Fruit fly (Drosophila melanogaster): ENCODE data around the gene Ugt35E1.

Ugt35E1 gene

dm6 chr3R:11208766-11209331, 43.0 kb upstream of the Ugt35E1 start:
- no peak for TF ChIP-seq CG15710 (tag; optimal IDR thresholded peaks at IDR 0.05)
- peak; percentile 42 for TF ChIP-seq EcR (GFP tag; optimal IDR thresholded peaks at IDR 0.05)
- no peak for TF ChIP-seq CG32121 (GFP tag; IDR thresholded peaks at IDR 0.05)

- TF ChIP-seq CG9948 (tag; optimal IDR thresholded peaks at IDR 0.05) (peak; percentile 50), CG13204 (GFP tag; optimal IDR thresholded peaks at IDR 0.05) (no peak), Ets98B (GFP tag; IDR thresholded peaks at IDR 0.05) (peak; percentile 57; the same call in 1 of the 2 replicates), rn (GFP tag; IDR thresholded peaks at IDR 0.05) (no peak), CG15710 (tag; optimal IDR thresholded peaks at IDR 0.05) (peak; percentile 49), EcR (GFP tag; optimal IDR thresholded peaks at IDR 0.05) (no peak), CG4496 (GFP tag; IDR thresholded peaks at IDR 0.05) (peak; percentile 65; the same call in 2 of the 3 replicates), Snoo (tag; optimal IDR thresholded peaks at IDR 0.05) (peak; percentile 62), Pif1B (GFP tag; optimal IDR thresholded peaks at IDR 0.05) (peak; percentile 80), gl (tag; optimal IDR thresholded peaks at IDR 0.05) (no peak), D1 (tag; optimal IDR thresholded peaks at IDR 0.05) (no peak), CG34367 (tag; optimal IDR thresholded peaks at IDR 0.05) (peak; percentile 24), fd96Ca (GFP tag; IDR thresholded peaks at IDR 0.05) (peak; percentile 71; the same call in 2 of the 3 replicates), CG14655 (GFP tag; optimal IDR thresholded peaks at IDR 0.05) (peak; percentile 67), CG12605 (GFP tag; IDR thresholded peaks at IDR 0.05) (no peak), Pif1A (GFP tag; optimal IDR thresholded peaks at IDR 0.05) (peak; percentile 81), CG17806 (tag; optimal IDR thresholded peaks at IDR 0.05) (peak; percentile 64), CG32121 (GFP tag; IDR thresholded peaks at IDR 0.05) (peak; percentile 67), CG8301 (tag; optimal IDR thresholded peaks at IDR 0.05) (peak; percentile 57), CG8159 (tag; optimal IDR thresholded peaks at IDR 0.05) (peak; percentile 67), CG10348 (GFP tag; IDR thresholded peaks at IDR 0.05) (no peak)
Observed at dm6 chr3R:11200885-11201421, 35.1 kb upstream of the Ugt35E1 start.

dm6 chr3R:11200042-11200884, 34.4 kb upstream of the Ugt35E1 start:
- TF ChIP-seq CG8159 (tag; optimal IDR thresholded peaks at IDR 0.05) (no peak), Ets98B (GFP tag; IDR thresholded peaks at IDR 0.05) (no peak), EcR (GFP tag; optimal IDR thresholded peaks at IDR 0.05) (peak; percentile 94), CG34367 (tag; optimal IDR thresholded peaks at IDR 0.05) (no peak)

dm6 chr3R:11199227-11199835, 33.5 kb upstream of the Ugt35E1 start:
- TF ChIP-seq CG12605 (GFP tag; IDR thresholded peaks at IDR 0.05) (no peak), CG10348 (GFP tag; IDR thresholded peaks at IDR 0.05) (no peak), CG9948 (tag; optimal IDR thresholded peaks at IDR 0.05) (no peak), Snoo (tag; optimal IDR thresholded peaks at IDR 0.05) (peak; percentile 29), CG8301 (tag; optimal IDR thresholded peaks at IDR 0.05) (no peak)

DNA sequence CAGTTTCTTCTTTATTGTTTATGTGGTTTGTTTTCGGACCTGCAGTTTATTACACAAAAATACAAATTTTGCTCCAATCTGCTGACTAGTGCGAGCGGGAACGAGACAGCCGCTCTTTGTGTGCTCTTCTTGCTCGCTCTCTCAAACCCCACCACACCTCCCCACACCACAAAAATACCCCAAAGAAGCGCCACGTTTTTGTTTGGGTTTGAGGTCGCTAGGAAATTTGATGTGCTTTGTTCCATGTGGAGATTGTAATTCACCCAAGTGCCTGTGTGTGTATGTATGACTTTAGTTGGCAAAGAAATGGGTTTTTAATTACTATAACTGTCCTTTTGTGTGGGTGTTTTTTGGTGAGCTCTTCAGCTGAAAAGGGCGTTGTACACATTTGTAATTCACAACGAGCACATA, 32.2 kb upstream of the Ugt35E1 start:
- TF ChIP-seq CG12605 (GFP tag; IDR thresholded peaks at IDR 0.05) (0 out of 2 replicates have a peak, but pooled peaks have one; percentile 35), fd96Ca (GFP tag; IDR thresholded peaks at IDR 0.05) (peak; percentile 47; the same call in 1 of the 3 replicates), CG34367 (tag; optimal IDR thresholded peaks at IDR 0.05) (no peak), CG10348 (GFP tag; IDR thresholded peaks at IDR 0.05) (no peak), CG4496 (GFP tag; IDR thresholded peaks at IDR 0.05) (0 out of 3 replicates have a peak, but pooled peaks have one; percentile 11), CG32121 (GFP tag; IDR thresholded peaks at IDR 0.05) (0 out of 2 replicates have a peak, but pooled peaks have one; percentile 14), Snoo (tag; optimal IDR thresholded peaks at IDR 0.05) (no peak), Pif1B (GFP tag; optimal IDR thresholded peaks at IDR 0.05) (no peak)

dm6 chr3R:11197389-11197716, 31.5 kb upstream of the Ugt35E1 start, which contains the start of gene cu:
TSS of gene cu (plus strand) at chr3R:11197592.
- TF ChIP-seq CG17806 (tag; optimal IDR thresholded peaks at IDR 0.05) (no peak), Ets98B (GFP tag; IDR thresholded peaks at IDR 0.05) (no peak), fd96Ca (GFP tag; IDR thresholded peaks at IDR 0.05) (peak; percentile 93)
